Worm (Caenorhabditis elegans) whole organism, mixed stage, embryonic: ENCODE measurements around the gene T12A2.3.
A peak's percentile ranks its signal among the peaks of the same experiment; 100 is the strongest.

Experiments used
- blmp-1 ChIP-seq: fragments of 150-350 bp; optimal IDR thresholded peaks from 2 replicates; lab custom pipeline; 2014; ENCODE audit warnings: missing biosample characterization, missing genetic modification characterization
- ceh-39 ChIP-seq: fragments of 150-350 bp; optimal IDR thresholded peaks from 2 replicates; lab custom pipeline; 2014; ENCODE audit warnings: missing biosample characterization, missing genetic modification characterization
- ceh-43 ChIP-seq: fragments of 200-800 bp; sonication (Bioruptor generic); optimal IDR thresholded peaks from 2 replicates; lab custom pipeline; 2018; ENCODE audit warnings: mild to moderate bottlenecking, missing genetic modification characterization, moderate library complexity, missing compliant biosample characterization
- ceh-83 ChIP-seq: fragments of 200-800 bp; sonication (Bioruptor generic); optimal IDR thresholded peaks from 2 replicates; lab custom pipeline; 2018; ENCODE audit warnings: mild to moderate bottlenecking, missing genetic modification characterization, missing compliant biosample characterization
- ces-1 ChIP-seq: fragments of 150-350 bp; optimal IDR thresholded peaks from 2 replicates; lab custom pipeline; 2014; ENCODE audit warnings: missing biosample characterization, missing genetic modification reagents, missing genetic modification characterization
- cnd-1 ChIP-seq: fragments of 200-800 bp; sonication (Bioruptor generic); optimal IDR thresholded peaks from 2 replicates; lab custom pipeline; 2018; ENCODE audit warnings: mild to moderate bottlenecking, missing genetic modification characterization, missing compliant biosample characterization
- elt-1 ChIP-seq: sonication (generic microtip); optimal IDR thresholded peaks from 2 replicates; lab custom pipeline; 2017; ENCODE audit warnings: missing genetic modification characterization, mild to moderate bottlenecking, missing compliant biosample characterization, antibody characterized with exemption, moderate library complexity, borderline replicate concordance; ENCODE audit not compliant: insufficient read depth
- elt-3 ChIP-seq: fragments of 150-350 bp; optimal IDR thresholded peaks from 2 replicates; lab custom pipeline; 2014; ENCODE audit warnings: missing biosample characterization, missing genetic modification characterization
- flh-1 ChIP-seq: fragments of 200-800 bp; sonication (Bioruptor generic); optimal IDR thresholded peaks from 2 replicates; lab custom pipeline; 2018; ENCODE audit warnings: mild to moderate bottlenecking, missing genetic modification characterization, moderate library complexity, missing compliant biosample characterization
- ham-2 ChIP-seq: fragments of 200-800 bp; sonication (Bioruptor generic); optimal IDR thresholded peaks from 2 replicates; lab custom pipeline; 2018; ENCODE audit warnings: mild to moderate bottlenecking, missing genetic modification characterization, missing compliant biosample characterization
- hlh-1 ChIP-seq: fragments of 150-350 bp; optimal IDR thresholded peaks from 2 replicates; lab custom pipeline; 2014; ENCODE audit warnings: missing biosample characterization, missing genetic modification reagents, missing genetic modification characterization
- lin-13 ChIP-seq: fragments of 150-350 bp; optimal IDR thresholded peaks from 2 replicates; lab custom pipeline; 2014; ENCODE audit warnings: missing biosample characterization, missing genetic modification characterization
- lin-32 ChIP-seq: fragments of 200-800 bp; sonication (Bioruptor generic); optimal IDR thresholded peaks from 2 replicates; lab custom pipeline; 2018; ENCODE audit warnings: mild to moderate bottlenecking, missing genetic modification characterization, missing compliant biosample characterization
- lsy-2 ChIP-seq: fragments of 150-350 bp; optimal IDR thresholded peaks from 2 replicates; lab custom pipeline; 2014; ENCODE audit warnings: missing biosample characterization, missing genetic modification characterization
- mab-5 ChIP-seq: fragments of 150-350 bp; optimal IDR thresholded peaks from 2 replicates; lab custom pipeline; 2014; ENCODE audit warnings: missing biosample characterization, missing genetic modification characterization
- mep-1 ChIP-seq: fragments of 150-350 bp; optimal IDR thresholded peaks from 2 replicates; lab custom pipeline; 2017; ENCODE audit warnings: missing biosample characterization, missing genetic modification reagents, missing genetic modification characterization, inconsistent platforms
- mls-2 ChIP-seq: sonication (generic microtip); optimal IDR thresholded peaks from 2 replicates; lab custom pipeline; 2016; ENCODE audit warnings: mild to moderate bottlenecking, missing genetic modification characterization, moderate library complexity, missing compliant biosample characterization
- nhr-12 ChIP-seq: fragments of 150-350 bp; optimal IDR thresholded peaks from 2 replicates; lab custom pipeline; 2014; ENCODE audit warnings: missing biosample characterization, missing genetic modification characterization
- nhr-76 ChIP-seq: sonication (generic microtip); optimal IDR thresholded peaks from 2 replicates; lab custom pipeline; 2017; ENCODE audit warnings: missing biosample characterization, missing genetic modification characterization
- pha-4 ChIP-seq: fragments of 150-350 bp; optimal IDR thresholded peaks from 2 replicates; lab custom pipeline; 2018; ENCODE audit warnings: missing biosample characterization, missing genetic modification reagents, missing genetic modification characterization
- sem-2 ChIP-seq: fragments of 200-800 bp; sonication (Bioruptor generic); optimal IDR thresholded peaks from 2 replicates; lab custom pipeline; 2018; ENCODE audit warnings: mild to moderate bottlenecking, missing genetic modification characterization, missing compliant biosample characterization
- snpc-4 ChIP-seq: fragments of 150-350 bp; optimal IDR thresholded peaks from 2 replicates; lab custom pipeline; 2014; ENCODE audit warnings: missing biosample characterization, missing genetic modification characterization
- sptf-1 ChIP-seq: sonication (generic microtip); optimal IDR thresholded peaks from 2 replicates; lab custom pipeline; 2017; ENCODE audit warnings: mild to moderate bottlenecking, missing genetic modification characterization, moderate library complexity, missing compliant biosample characterization
- tbx-8 ChIP-seq: fragments of 200-800 bp; sonication (Bioruptor generic); optimal IDR thresholded peaks from 2 replicates; lab custom pipeline; 2018; ENCODE audit warnings: mild to moderate bottlenecking, missing genetic modification characterization, moderate library complexity, missing compliant biosample characterization
- unc-120 ChIP-seq: sonication (generic microtip); optimal IDR thresholded peaks from 2 replicates; lab custom pipeline; 2017; ENCODE audit warnings: missing genetic modification characterization, missing compliant biosample characterization; ENCODE audit not compliant: poor library complexity, severe bottlenecking
- unc-39 ChIP-seq: fragments of 150-350 bp; optimal IDR thresholded peaks from 2 replicates; lab custom pipeline; 2014; ENCODE audit warnings: missing biosample characterization, missing genetic modification characterization
- unc-62 ChIP-seq: fragments of 150-350 bp; optimal IDR thresholded peaks from 2 replicates; lab custom pipeline; 2014; ENCODE audit warnings: missing biosample characterization, missing genetic modification reagents, missing genetic modification characterization
- zip-8 ChIP-seq: fragments of 150-350 bp; optimal IDR thresholded peaks from 2 replicates; lab custom pipeline; 2014; ENCODE audit warnings: missing biosample characterization, missing genetic modification characterization
- ztf-11 ChIP-seq: fragments of 150-350 bp; optimal IDR thresholded peaks from 2 replicates; lab custom pipeline; 2014; ENCODE audit warnings: missing biosample characterization, missing genetic modification characterization

The T12A2.3 gene

ce11 chrIII:6245728-6246127, 5.1 kb downstream of the T12A2.3 start, which contains the start of gene bcas-2:
Gene bcas-2 (minus strand): TSS chrIII:6245828.
- no peak for TF ChIP-seq mab-5 (tag; lab: Kevin White, UChicago)
- TF ChIP-seq mls-2 (tag; lab: Kevin White, UChicago) = no peak
- TF ChIP-seq unc-62 (GFP tag; lab: Kevin White, UChicago) = no peak
- TF ChIP-seq flh-1 (GFP tag; lab: Kevin White, UChicago) = no peak
- no peak for TF ChIP-seq elt-1 (tag; lab: Kevin White, UChicago)
- TF ChIP-seq cnd-1 (tag; lab: Kevin White, UChicago) = no peak
- no peak for TF ChIP-seq nhr-76 (tag; lab: Kevin White, UChicago)
- TF ChIP-seq hlh-1 (tag; lab: Kevin White, UChicago) = no peak
- no peak for TF ChIP-seq ztf-11 (tag; lab: Kevin White, UChicago)
- no peak for TF ChIP-seq tbx-8
- TF ChIP-seq lin-13 (tag; lab: Kevin White, UChicago) = no peak
- TF ChIP-seq ceh-83 = no peak
- TF ChIP-seq ceh-43 (GFP tag; lab: Kevin White, UChicago) = no peak
- TF ChIP-seq elt-3 (tag; lab: Kevin White, UChicago) = no peak

ce11 chrIII:6248064-6248687, 7.5 kb downstream of the T12A2.3 start, which contains the start of the genes gen-1 and stt-3:
Gene gen-1 (minus strand): TSS chrIII:6248158.
Gene stt-3 (plus strand): TSS chrIII:6248637.
- TF ChIP-seq ces-1 (GFP tag; lab: Kevin White, UChicago) = no peak
- no peak for TF ChIP-seq tbx-8
- no peak for TF ChIP-seq ceh-39 (tag; lab: Kevin White, UChicago)
- no peak for TF ChIP-seq lin-32 (GFP tag; lab: Kevin White, UChicago)
- TF ChIP-seq mep-1 (tag; lab: Kevin White, UChicago) = peak; percentile 54

- TF ChIP-seq blmp-1 = no peak
Measured at ce11 chrIII:6251511-6251910, 10.9 kb downstream of the T12A2.3 start, which contains the start of gene amdh-1. Gene amdh-1 (plus strand): TSS chrIII:6251811.

ce11 chrIII:6254737-6255136, 14.1 kb downstream of the T12A2.3 start, which contains the start of gene srg-8:
Gene srg-8 (minus strand): TSS chrIII:6254837.
- no peak for TF ChIP-seq blmp-1
- TF ChIP-seq ceh-43 (GFP tag; lab: Kevin White, UChicago) = no peak
- TF ChIP-seq lsy-2 (tag; lab: Kevin White, UChicago) = no peak
- TF ChIP-seq lin-32 (GFP tag; lab: Kevin White, UChicago) = no peak
- no peak for TF ChIP-seq unc-39 (tag; lab: Kevin White, UChicago)
- no peak for TF ChIP-seq ceh-39 (tag; lab: Kevin White, UChicago)
- no peak for TF ChIP-seq zip-8 (tag; lab: Kevin White, UChicago)
- no peak for TF ChIP-seq snpc-4 (tag; lab: Kevin White, UChicago)
- no peak for TF ChIP-seq nhr-12 (tag; lab: Kevin White, UChicago)
- no peak for TF ChIP-seq tbx-8
- no peak for TF ChIP-seq ceh-83
- no peak for TF ChIP-seq ham-2
- no peak for TF ChIP-seq sem-2 (GFP tag; lab: Kevin White, UChicago)
- no peak for TF ChIP-seq sptf-1 (tag; lab: Kevin White, UChicago)
- TF ChIP-seq unc-120 = no peak

- TF ChIP-seq unc-62 (GFP tag; lab: Kevin White, UChicago) (no peak), flh-1 (GFP tag; lab: Kevin White, UChicago) (no peak), cnd-1 (tag; lab: Kevin White, UChicago) (no peak), pha-4 (tag; lab: Kevin White, UChicago) (no peak), elt-3 (tag; lab: Kevin White, UChicago) (no peak)
Measured at ce11 chrIII:6256675-6257074, 16.0 kb downstream of the T12A2.3 start, which contains the start of gene srg-9. Gene srg-9 (minus strand): TSS chrIII:6256775.

ce11 chrIII:6258262-6258661, 17.6 kb downstream of the T12A2.3 start, which contains the start of gene srg-1:
Gene srg-1 (minus strand): TSS chrIII:6258362.
- no peak for TF ChIP-seq elt-1 (tag; lab: Kevin White, UChicago)
